Fruit fly (Drosophila melanogaster) whole organism, embryonic: Measurements from ENCODE around the gene CG10725.

ENCODE experiments used
- Atf3 ChIP-seq: fragments of 200-800 bp; sonication (Bioruptor generic); optimal IDR thresholded peaks from 3 replicates; lab custom pipeline; 2016; ENCODE audit warnings: missing biosample characterization, missing genetic modification characterization
- Awh ChIP-seq: fragments of 200-800 bp; sonication (Bioruptor generic); IDR thresholded peaks from 2 replicates; pipeline ENCODE4, ENCODE4 v1.3.6; 2022; ENCODE audit warnings: missing biosample characterization, missing genetic modification characterization
- B-H2 ChIP-seq: fragments of 200-800 bp; sonication (Bioruptor generic); optimal IDR thresholded peaks from 2 replicates; lab custom pipeline; 2018; ENCODE audit warnings: missing biosample characterization, mild to moderate bottlenecking, missing genetic modification characterization
- CG10366 ChIP-seq: fragments of 200-800 bp; sonication (Bioruptor generic); IDR thresholded peaks from 2 replicates; pipeline ENCODE4 v1.3.6; 2022; ENCODE audit warnings: missing biosample characterization, missing genetic modification characterization
- CG11085 ChIP-seq: fragments of 200-800 bp; sonication (Bioruptor generic); IDR thresholded peaks from 2 replicates; pipeline ENCODE4 v1.3.6; 2022; ENCODE audit warnings: missing biosample characterization, missing genetic modification characterization
- CG11398 ChIP-seq: fragments of 200-800 bp; sonication (Bioruptor generic); optimal IDR thresholded peaks from 2 replicates; lab custom pipeline; 2016; ENCODE audit warnings: missing biosample characterization, missing genetic modification characterization
- CG11696 ChIP-seq: fragments of 200-800 bp; sonication (Bioruptor generic); IDR thresholded peaks from 2 replicates; pipeline ENCODE4 v1.3.6; 2022; ENCODE audit warnings: missing biosample characterization, missing genetic modification characterization
- CG12942 ChIP-seq: fragments of 200-800 bp; sonication (Bioruptor generic); optimal IDR thresholded peaks from 3 replicates; lab custom pipeline; 2016; ENCODE audit warnings: missing biosample characterization, missing genetic modification characterization
- CG13775 ChIP-seq: fragments of 200-800 bp; sonication (Bioruptor generic); optimal IDR thresholded peaks from 3 replicates; lab custom pipeline; 2017; ENCODE audit warnings: missing biosample characterization, mild to moderate bottlenecking, missing genetic modification characterization
- CG14441 ChIP-seq: fragments of 200-800 bp; sonication (Bioruptor generic); IDR thresholded peaks from 2 replicates; pipeline ENCODE4 v1.3.6; 2022; ENCODE audit warnings: missing biosample characterization, missing genetic modification characterization
- CG15011 ChIP-seq: fragments of 200-800 bp; sonication (Bioruptor generic); optimal IDR thresholded peaks from 3 replicates; lab custom pipeline; 2018; ENCODE audit warnings: missing biosample characterization, mild to moderate bottlenecking, missing genetic modification characterization
- CG1647 ChIP-seq: fragments of 200-800 bp; sonication (Bioruptor generic); optimal IDR thresholded peaks from 3 replicates; lab custom pipeline; 2016; ENCODE audit warnings: missing biosample characterization, missing genetic modification characterization
- CG2199 ChIP-seq: fragments of 200-800 bp; sonication (Bioruptor generic); IDR thresholded peaks from 3 replicates; pipeline ENCODE4 v1.3.6; 2022; ENCODE audit warnings: missing biosample characterization, missing genetic modification characterization
- CG32772 ChIP-seq: fragments of 200-800 bp; sonication (Bioruptor generic); IDR thresholded peaks from 2 replicates; pipeline ENCODE4 v1.3.6; 2022; ENCODE audit warnings: missing biosample characterization, missing genetic modification characterization
- CG34422 ChIP-seq: fragments of 200-800 bp; sonication (Bioruptor generic); IDR thresholded peaks from 3 replicates; pipeline ENCODE4 v1.3.6; 2022; ENCODE audit warnings: missing biosample characterization, missing genetic modification characterization
- CG3847 ChIP-seq: fragments of 200-800 bp; sonication (Bioruptor generic); IDR thresholded peaks from 2 replicates; pipeline ENCODE4 v1.3.6; 2022; ENCODE audit warnings: missing biosample characterization, missing genetic modification characterization
- CG4854 ChIP-seq: fragments of 200-800 bp; sonication (Bioruptor generic); optimal IDR thresholded peaks from 2 replicates; lab custom pipeline; 2016; ENCODE audit warnings: missing biosample characterization, missing genetic modification characterization, inconsistent platforms
- CG6813 ChIP-seq: fragments of 200-800 bp; sonication (Bioruptor generic); optimal IDR thresholded peaks from 2 replicates; lab custom pipeline; 2017; ENCODE audit warnings: missing biosample characterization, missing genetic modification characterization, mild to moderate bottlenecking, moderate library complexity, missing genetic modification reagents
- CG8089 ChIP-seq: fragments of 200-800 bp; sonication (Bioruptor generic); optimal IDR thresholded peaks from 3 replicates; lab custom pipeline; 2016; ENCODE audit warnings: missing biosample characterization, missing genetic modification characterization
- CG8924 ChIP-seq: fragments of 200-800 bp; optimal IDR thresholded peaks from 3 replicates; lab custom pipeline; 2019; ENCODE audit warnings: missing biosample characterization, mild to moderate bottlenecking, missing genetic modification characterization, moderate library complexity
- CG9609 ChIP-seq: fragments of 200-800 bp; sonication (Bioruptor generic); optimal IDR thresholded peaks from 3 replicates; lab custom pipeline; 2016; ENCODE audit warnings: missing biosample characterization, missing genetic modification characterization
- E2f1 ChIP-seq: fragments of 200-800 bp; sonication (Bioruptor generic); IDR thresholded peaks from 2 replicates; pipeline ENCODE4 v1.3.6; 2022; ENCODE audit warnings: missing biosample characterization, missing genetic modification characterization
- Fer2 ChIP-seq: fragments of 200-800 bp; sonication (Bioruptor generic); optimal IDR thresholded peaks from 2 replicates; lab custom pipeline; 2018; ENCODE audit warnings: missing biosample characterization, mild to moderate bottlenecking, missing genetic modification characterization, moderate library complexity
- H15 ChIP-seq: fragments of 200-800 bp; sonication (Bioruptor generic); IDR thresholded peaks from 3 replicates; pipeline ENCODE4 v1.3.6; 2022; ENCODE audit warnings: missing biosample characterization, missing genetic modification characterization
- Hr78 ChIP-seq, 2 experiments: fragments of 200-800 bp in 1 of 2; fragments of >200 bp in 1 of 2; sonication (Bioruptor generic) in 1 of 2; optimal IDR thresholded peaks; 2 replicates each; lab custom pipeline; 2017 to 2019; ENCODE audit warnings: missing biosample characterization in 2 of 2, missing genetic modification characterization in 2 of 2, mild to moderate bottlenecking in 1 of 2, moderate library complexity in 1 of 2
- MBD-R2 ChIP-seq: fragments of 200-800 bp; sonication (Bioruptor generic); IDR thresholded peaks from 2 replicates; pipeline ENCODE4 v1.3.6; 2022; ENCODE audit warnings: missing biosample characterization, missing genetic modification characterization
- Sox102F ChIP-seq: fragments of 200-800 bp; sonication (Bioruptor generic); optimal IDR thresholded peaks from 2 replicates; lab custom pipeline; 2018; ENCODE audit warnings: missing biosample characterization, mild to moderate bottlenecking, missing genetic modification characterization, moderate library complexity
- Taf1 ChIP-seq: fragments of 200-800 bp; sonication (Bioruptor generic); IDR thresholded peaks from 2 replicates; pipeline ENCODE4 v1.3.6; 2022; ENCODE audit warnings: missing biosample characterization, missing genetic modification characterization
- Vsx1 ChIP-seq: fragments of 200-800 bp; sonication (Bioruptor generic); optimal IDR thresholded peaks from 2 replicates; lab custom pipeline; 2017; ENCODE audit warnings: missing biosample characterization, mild to moderate bottlenecking, missing genetic modification characterization, missing genetic modification reagents
- cato ChIP-seq: fragments of 200-800 bp; sonication (Bioruptor generic); optimal IDR thresholded peaks from 2 replicates; lab custom pipeline; 2016; ENCODE audit warnings: missing biosample characterization, missing genetic modification characterization, borderline replicate concordance
- chn ChIP-seq: fragments of 200-800 bp; sonication (Bioruptor generic); optimal IDR thresholded peaks from 2 replicates; lab custom pipeline; 2016; ENCODE audit warnings: missing biosample characterization, missing genetic modification characterization
- fu2 ChIP-seq: fragments of 200-800 bp; sonication (Bioruptor generic); optimal IDR thresholded peaks from 2 replicates; lab custom pipeline; 2016; ENCODE audit warnings: missing biosample characterization, missing genetic modification characterization
- gce ChIP-seq: fragments of 200-800 bp; sonication (Bioruptor generic); IDR thresholded peaks from 3 replicates; pipeline ENCODE4 v1.3.6; 2022; ENCODE audit warnings: missing biosample characterization, missing genetic modification characterization
- grn ChIP-seq: fragments of 200-800 bp; sonication (Bioruptor generic); optimal IDR thresholded peaks from 3 replicates; lab custom pipeline; 2017; ENCODE audit warnings: missing biosample characterization, missing genetic modification characterization
- hb ChIP-seq: fragments of 200-800 bp; sonication (Bioruptor generic); IDR thresholded peaks from 3 replicates; pipeline ENCODE4 v1.3.6; 2022; ENCODE audit warnings: missing biosample characterization, missing genetic modification characterization; ENCODE audit not compliant: partially characterized antibody
- insv ChIP-seq, 2 experiments: fragments of 200-800 bp; sonication (Bioruptor generic); optimal IDR thresholded peaks; 3 replicates each; lab custom pipeline; 2016 to 2018; ENCODE audit warnings: missing biosample characterization in 2 of 2, missing genetic modification characterization in 2 of 2
- lola ChIP-seq, 3 experiments: fragments of >200 bp in 2 of 3; fragments of 200-800 bp in 1 of 3; sonication (Bioruptor generic) in 1 of 3; optimal IDR thresholded peaks; 2 replicates each; lab custom pipeline; 2017 to 2019; ENCODE audit warnings: missing biosample characterization in 3 of 3, missing genetic modification characterization in 3 of 3, mild to moderate bottlenecking in 1 of 3, moderate library complexity in 1 of 3
- luna ChIP-seq: fragments of 200-800 bp; sonication (Bioruptor generic); optimal IDR thresholded peaks from 2 replicates; lab custom pipeline; 2016; ENCODE audit warnings: missing biosample characterization, missing genetic modification characterization
- nom ChIP-seq: fragments of 200-800 bp; sonication (Bioruptor generic); optimal IDR thresholded peaks from 2 replicates; lab custom pipeline; 2017; ENCODE audit warnings: missing biosample characterization, missing genetic modification characterization, mild to moderate bottlenecking, moderate library complexity, missing genetic modification reagents
- oc ChIP-seq: fragments of 200-800 bp; sonication (Bioruptor generic); optimal IDR thresholded peaks from 2 replicates; lab custom pipeline; 2018; ENCODE audit warnings: missing biosample characterization, mild to moderate bottlenecking, missing genetic modification characterization, moderate library complexity
- otp ChIP-seq: fragments of 200-800 bp; sonication (Bioruptor generic); IDR thresholded peaks from 3 replicates; pipeline ENCODE4, ENCODE4 v1.3.6; 2022; ENCODE audit warnings: missing biosample characterization, missing genetic modification characterization
- p53 ChIP-seq: fragments of 200-800 bp; sonication (Bioruptor generic); optimal IDR thresholded peaks from 2 replicates; lab custom pipeline; 2016; ENCODE audit warnings: missing biosample characterization, missing genetic modification characterization
- pan ChIP-seq, 4 experiments: fragments of >200 bp in 3 of 4; fragments of 200-800 bp in 1 of 4; sonication (Bioruptor generic) in 1 of 4; optimal IDR thresholded peaks in 3 of 4; IDR thresholded peaks in 1 of 4; 2 replicates each; pipeline versions ENCODE4 v1.3.6 to Lab custom; 2017 to 2022; ENCODE audit warnings: missing biosample characterization in 2 of 4, missing genetic modification characterization in 2 of 4, mixed read lengths in 1 of 4
- pfk ChIP-seq: fragments of 200-800 bp; sonication (Bioruptor generic); optimal IDR thresholded peaks from 2 replicates; lab custom pipeline; 2018; ENCODE audit warnings: missing biosample characterization, mild to moderate bottlenecking, missing genetic modification characterization, moderate library complexity
- scrt ChIP-seq: fragments of 200-800 bp; sonication (Bioruptor generic); optimal IDR thresholded peaks from 2 replicates; lab custom pipeline; 2018; ENCODE audit warnings: missing biosample characterization, mild to moderate bottlenecking, missing genetic modification characterization, moderate library complexity
- stwl ChIP-seq: fragments of 200-800 bp; sonication (Bioruptor generic); optimal IDR thresholded peaks from 3 replicates; lab custom pipeline; 2018; ENCODE audit warnings: missing biosample characterization, mild to moderate bottlenecking, missing genetic modification characterization, moderate library complexity
- trh ChIP-seq: fragments of 200-800 bp; sonication (Bioruptor generic); optimal IDR thresholded peaks from 2 replicates; lab custom pipeline; 2016; ENCODE audit warnings: missing biosample characterization, missing genetic modification characterization
- unpg ChIP-seq: fragments of 200-800 bp; sonication (Bioruptor generic); optimal IDR thresholded peaks from 3 replicates; lab custom pipeline; 2018; ENCODE audit warnings: missing biosample characterization, mild to moderate bottlenecking, missing genetic modification characterization, moderate library complexity
- wek ChIP-seq: fragments of 200-800 bp; sonication (Bioruptor generic); optimal IDR thresholded peaks from 3 replicates; lab custom pipeline; 2018; ENCODE audit warnings: missing biosample characterization, mild to moderate bottlenecking, missing genetic modification characterization, moderate library complexity

CG10725 gene

dm6 chr3L:13450177-13450793, 12.5 kb downstream of the CG10725 start, which contains the start of the genes JMJD7 and CG10738 (continued):
- TF ChIP-seq pan (optimal IDR thresholded peaks at IDR 0.05; lab: Kevin White, UChicago) (no peak), pan (GFP tag; optimal IDR thresholded peaks at IDR 0.05 in 1 of 2, IDR thresholded peaks at IDR 0.05 in 1 of 2) (peak in 1 of 2 experiments; percentile 78), CG14441 (GFP tag; lab: Robert Waterston, UW) (peak; percentile 76), chn (GFP tag; lab: Kevin White, UChicago) (no peak), p53 (GFP tag; lab: Kevin White, UChicago) (no peak), unpg (GFP tag; lab: Kevin White, UChicago) (peak; percentile 26), CG4854 (peak; percentile 29), insv (GFP tag; optimal IDR thresholded peaks at IDR 0.05; lab: Kevin White, UChicago) (no peak), Vsx1 (GFP tag; lab: Kevin White, UChicago) (no peak), CG15011 (GFP tag; lab: Kevin White, UChicago) (no peak), Taf1 (GFP tag; lab: Robert Waterston, UW) (peak; percentile 54; the same call in 1 of the 2 replicates), CG13775 (GFP tag; lab: Kevin White, UChicago) (peak; percentile 28), B-H2 (GFP tag; lab: Kevin White, UChicago) (no peak), CG11398 (GFP tag; lab: Kevin White, UChicago) (no peak), CG32772 (GFP tag; lab: Robert Waterston, UW) (peak; percentile 75), CG2199 (0 out of 3 replicates have a peak, but pooled peaks have one; percentile 59), CG8089 (no peak), fu2 (GFP tag; lab: Kevin White, UChicago) (no peak), trh (GFP tag; lab: Kevin White, UChicago) (no peak), Hr78 (GFP tag; optimal IDR thresholded peaks at IDR 0.05; lab: Kevin White, UChicago) (no peak), lola (GFP tag; optimal IDR thresholded peaks at IDR 0.05; lab: Kevin White, UChicago) (no peak), nom (GFP tag; lab: Kevin White, UChicago) (peak; percentile 68), CG11696 (GFP tag; lab: Robert Waterston, UW) (peak; percentile 52; the same call in 1 of the 2 replicates), CG3847 (GFP tag; lab: Robert Waterston, UW) (peak; percentile 55), CG12942 (GFP tag; lab: Kevin White, UChicago) (no peak), CG6813 (GFP tag; lab: Kevin White, UChicago) (peak; percentile 27), Awh (GFP tag; lab: Robert Waterston, UW) (peak; percentile 58; the same call in 1 of the 2 replicates), H15 (GFP tag; lab: Robert Waterston, UW) (peak; percentile 60; the same call in 2 of the 3 replicates), CG34422 (GFP tag; lab: Robert Waterston, UW) (peak; percentile 79), otp (GFP tag; lab: Robert Waterston, UW) (peak; percentile 69; the same call in 1 of the 3 replicates), Fer2 (tag; lab: Kevin White, UChicago) (peak; percentile 16), grn (GFP tag; lab: Kevin White, UChicago) (no peak), Atf3 (GFP tag; lab: Kevin White, UChicago) (no peak), hb (GFP tag; lab: Robert Waterston, UW) (no peak), scrt (GFP tag; lab: Kevin White, UChicago) (no peak), E2f1 (GFP tag; lab: Robert Waterston, UW) (peak; percentile 61), CG10366 (GFP tag; lab: Robert Waterston, UW) (peak; percentile 69), gce (GFP tag; lab: Robert Waterston, UW) (peak; percentile 38; the same call in 1 of the 3 replicates), luna (GFP tag; lab: Kevin White, UChicago) (no peak), Sox102F (GFP tag; lab: Kevin White, UChicago) (peak; percentile 8), MBD-R2 (GFP tag; lab: Robert Waterston, UW) (peak; percentile 85), CG8924 (tag; lab: Kevin White, UChicago) (peak; percentile 54), CG1647 (GFP tag; lab: Kevin White, UChicago) (peak; percentile 14), stwl (tag; lab: Kevin White, UChicago) (peak; percentile 33), CG9609 (GFP tag; lab: Kevin White, UChicago) (no peak), pfk (GFP tag; lab: Kevin White, UChicago) (no peak), wek (GFP tag; lab: Kevin White, UChicago) (no peak), cato (GFP tag; lab: Kevin White, UChicago) (no peak), oc (tag; lab: Kevin White, UChicago) (no peak), CG11085 (GFP tag; lab: Robert Waterston, UW) (peak; percentile 63)
